Fruit fly (Drosophila melanogaster) whole organism, embryonic: Measurements from ENCODE around the gene CG33552.

Experiments
- CG10979 ChIP-seq: fragments of 200-800 bp; sonication (Bioruptor generic); optimal IDR thresholded peaks from 2 replicates; lab custom pipeline; 2018; ENCODE audit warnings: missing biosample characterization, mild to moderate bottlenecking, missing genetic modification characterization, moderate library complexity
- CG11093 ChIP-seq: fragments of 200-800 bp; sonication (Bioruptor generic); IDR thresholded peaks from 3 replicates; pipeline ENCODE4 v1.3.6; 2022; ENCODE audit warnings: missing biosample characterization, missing genetic modification characterization
- CG17612 ChIP-seq: fragments of 200-800 bp; sonication (Bioruptor generic); IDR thresholded peaks from 2 replicates; pipeline ENCODE4 v1.3.6; 2022; ENCODE audit warnings: missing biosample characterization, missing genetic modification characterization
- CG17912 ChIP-seq: fragments of 200-800 bp; sonication (Bioruptor generic); optimal IDR thresholded peaks from 2 replicates; lab custom pipeline; 2018; ENCODE audit warnings: missing biosample characterization, mild to moderate bottlenecking, missing genetic modification characterization
- CG18011 ChIP-seq: fragments of 200-800 bp; sonication (Bioruptor generic); optimal IDR thresholded peaks from 2 replicates; lab custom pipeline; 2017; ENCODE audit warnings: missing biosample characterization, missing genetic modification characterization, mild to moderate bottlenecking, moderate library complexity, missing genotype
- CG2199 ChIP-seq: fragments of 200-800 bp; sonication (Bioruptor generic); IDR thresholded peaks from 3 replicates; pipeline ENCODE4 v1.3.6; 2022; ENCODE audit warnings: missing biosample characterization, missing genetic modification characterization
- CG31441 ChIP-seq: fragments of 200-800 bp; sonication (Bioruptor generic); IDR thresholded peaks from 2 replicates; pipeline ENCODE4 v1.3.6; 2022; ENCODE audit warnings: missing biosample characterization, missing genetic modification characterization
- CG3726 ChIP-seq: fragments of 200-800 bp; sonication (Bioruptor generic); IDR thresholded peaks from 3 replicates; pipeline ENCODE4, ENCODE4 v1.3.6; 2022; ENCODE audit warnings: missing biosample characterization, missing genetic modification characterization
- CG6175 ChIP-seq: fragments of 200-800 bp; sonication (Bioruptor generic); IDR thresholded peaks from 3 replicates; pipeline ENCODE4 v1.3.6; 2022; ENCODE audit warnings: missing biosample characterization, missing genetic modification characterization
- CG8924 ChIP-seq: fragments of 200-800 bp; optimal IDR thresholded peaks from 3 replicates; lab custom pipeline; 2019; ENCODE audit warnings: missing biosample characterization, mild to moderate bottlenecking, missing genetic modification characterization, moderate library complexity
- CG8944 ChIP-seq: fragments of 200-800 bp; sonication (Bioruptor generic); optimal IDR thresholded peaks from 3 replicates; lab custom pipeline; 2016; ENCODE audit warnings: missing biosample characterization, missing genetic modification characterization
- CG9437 ChIP-seq: fragments of 200-800 bp; sonication (Bioruptor generic); optimal IDR thresholded peaks from 2 replicates; lab custom pipeline; 2018; ENCODE audit warnings: missing biosample characterization, mild to moderate bottlenecking, missing genetic modification characterization
- CG9797 ChIP-seq: fragments of 200-800 bp; sonication (Bioruptor generic); optimal IDR thresholded peaks from 3 replicates; lab custom pipeline; 2018; ENCODE audit warnings: missing biosample characterization, mild to moderate bottlenecking, missing genetic modification characterization
- CG9817 ChIP-seq: fragments of 200-800 bp; sonication (Bioruptor generic); optimal IDR thresholded peaks from 2 replicates; lab custom pipeline; 2018; ENCODE audit warnings: missing biosample characterization, mild to moderate bottlenecking, missing genetic modification characterization, moderate library complexity
- Camta ChIP-seq: fragments of 200-800 bp; sonication (Bioruptor generic); optimal IDR thresholded peaks from 2 replicates; lab custom pipeline; 2016; ENCODE audit warnings: missing biosample characterization, missing genetic modification characterization
- Deaf1 ChIP-seq: fragments of 200-800 bp; optimal IDR thresholded peaks from 3 replicates; lab custom pipeline; 2019; ENCODE audit warnings: missing biosample characterization, mild to moderate bottlenecking, missing genetic modification characterization, moderate library complexity
- Dfd ChIP-seq, 2 experiments: fragments of >200 bp; optimal IDR thresholded peaks; 2 replicates each; lab custom pipeline; 2017; ENCODE audit warnings: missing biosample characterization in 2 of 2, missing genetic modification characterization in 2 of 2
- Dp ChIP-seq: fragments of 200-800 bp; sonication (Bioruptor generic); optimal IDR thresholded peaks from 2 replicates; lab custom pipeline; 2018; ENCODE audit warnings: missing biosample characterization, mild to moderate bottlenecking, missing genetic modification characterization, moderate library complexity
- E2f2 ChIP-seq: fragments of 200-800 bp; sonication (Bioruptor generic); IDR thresholded peaks from 2 replicates; pipeline ENCODE4 v1.3.6; 2022; ENCODE audit warnings: missing biosample characterization, missing genetic modification characterization
- Gsc ChIP-seq: fragments of 200-800 bp; sonication (Bioruptor generic); IDR thresholded peaks from 2 replicates; pipeline ENCODE4 v1.3.6; 2022; ENCODE audit warnings: missing biosample characterization, missing genetic modification characterization
- HLH4C ChIP-seq: fragments of 200-800 bp; sonication (Bioruptor generic); IDR thresholded peaks from 3 replicates; pipeline ENCODE4 v1.3.6; 2022; ENCODE audit warnings: missing biosample characterization, missing genetic modification characterization; ENCODE audit not compliant: partially characterized antibody
- Hr51 ChIP-seq, 2 experiments: fragments of 200-800 bp; sonication (Bioruptor generic); optimal IDR thresholded peaks; 2 replicates in 1 of 2; 3 replicates in 1 of 2; lab custom pipeline; 2016 to 2018; ENCODE audit warnings: missing biosample characterization in 2 of 2, missing genetic modification characterization in 2 of 2, mild to moderate bottlenecking in 1 of 2, moderate library complexity in 1 of 2
- Hsf ChIP-seq: fragments of 200-800 bp; sonication (Bioruptor generic); optimal IDR thresholded peaks from 3 replicates; lab custom pipeline; 2016; ENCODE audit warnings: missing biosample characterization, missing genetic modification characterization
- Nf-YC ChIP-seq: fragments of 200-800 bp; optimal IDR thresholded peaks from 3 replicates; lab custom pipeline; 2019; ENCODE audit warnings: missing biosample characterization, mild to moderate bottlenecking, missing genetic modification characterization, moderate library complexity
- Ptx1 ChIP-seq: fragments of 200-800 bp; sonication (Bioruptor generic); IDR thresholded peaks from 2 replicates; pipeline ENCODE4 v1.3.6; 2022; ENCODE audit warnings: missing biosample characterization, missing genetic modification characterization
- Ravus ChIP-seq: fragments of 200-800 bp; sonication (Bioruptor generic); IDR thresholded peaks from 2 replicates; pipeline ENCODE4 v1.3.6; 2022; ENCODE audit warnings: missing biosample characterization, missing genetic modification characterization
- Scr ChIP-seq: fragments of 200-800 bp; sonication (Bioruptor generic); IDR thresholded peaks from 2 replicates; pipeline ENCODE4 v1.3.6; 2022; ENCODE audit warnings: missing biosample characterization, missing genetic modification characterization; ENCODE audit not compliant: partially characterized antibody
- Sry-β ChIP-seq: fragments of 200-800 bp; sonication (Bioruptor generic); optimal IDR thresholded peaks from 2 replicates; lab custom pipeline; 2018; ENCODE audit warnings: missing biosample characterization, mild to moderate bottlenecking, missing genetic modification characterization, moderate library complexity
- abd-A ChIP-seq: fragments of 200-800 bp; sonication (Bioruptor generic); optimal IDR thresholded peaks from 3 replicates; lab custom pipeline; 2019; ENCODE audit warnings: missing biosample characterization, mild to moderate bottlenecking, missing genetic modification characterization, moderate library complexity
- aop ChIP-seq: fragments of 200-800 bp; sonication (Bioruptor generic); IDR thresholded peaks from 2 replicates; pipeline ENCODE4 v1.3.6; 2022; ENCODE audit warnings: missing biosample characterization, missing genetic modification characterization
- dmrt11E ChIP-seq: fragments of 200-800 bp; sonication (Bioruptor generic); optimal IDR thresholded peaks from 3 replicates; lab custom pipeline; 2018; ENCODE audit warnings: missing biosample characterization, mild to moderate bottlenecking, missing genetic modification characterization, moderate library complexity
- dysf ChIP-seq: fragments of 200-800 bp; sonication (Bioruptor generic); IDR thresholded peaks from 3 replicates; pipeline ENCODE4 v1.3.6; 2022; ENCODE audit warnings: missing biosample characterization, missing genetic modification characterization
- fd102C ChIP-seq: fragments of 200-800 bp; sonication (Bioruptor generic); optimal IDR thresholded peaks from 2 replicates; lab custom pipeline; 2018; ENCODE audit warnings: missing biosample characterization, mild to moderate bottlenecking, missing genetic modification characterization, moderate library complexity
- fru ChIP-seq: fragments of >200 bp; optimal IDR thresholded peaks from 2 replicates; lab custom pipeline; 2017
- ftz-f1 ChIP-seq: fragments of 200-800 bp; sonication (Bioruptor generic); optimal IDR thresholded peaks from 2 replicates; lab custom pipeline; 2016; ENCODE audit warnings: missing biosample characterization, missing genetic modification characterization
- hkb ChIP-seq, 2 experiments: fragments of 200-800 bp in 1 of 2; fragments of >200 bp in 1 of 2; sonication (Bioruptor generic) in 1 of 2; IDR thresholded peaks in 1 of 2; optimal IDR thresholded peaks in 1 of 2; 2 replicates each; pipeline versions ENCODE4 v1.3.6 to Lab custom; 2017 to 2022; ENCODE audit warnings: missing biosample characterization in 1 of 2, missing genetic modification characterization in 1 of 2
- kah ChIP-seq: fragments of 200-800 bp; sonication (Bioruptor generic); optimal IDR thresholded peaks from 2 replicates; lab custom pipeline; 2018; ENCODE audit warnings: missing biosample characterization, mild to moderate bottlenecking, missing genetic modification characterization
- lab ChIP-seq: fragments of 200-800 bp; sonication (Bioruptor generic); optimal IDR thresholded peaks from 3 replicates; lab custom pipeline; 2017; ENCODE audit warnings: missing biosample characterization, missing genetic modification characterization, mild to moderate bottlenecking, moderate library complexity, missing genetic modification reagents
- lbe ChIP-seq: fragments of 200-800 bp; sonication (Bioruptor generic); optimal IDR thresholded peaks from 2 replicates; lab custom pipeline; 2016; ENCODE audit warnings: missing biosample characterization, mild to moderate bottlenecking, missing genetic modification characterization
- lov ChIP-seq, 2 experiments: fragments of 200-800 bp in 1 of 2; fragments of >200 bp in 1 of 2; sonication (Bioruptor generic) in 1 of 2; IDR thresholded peaks in 1 of 2; optimal IDR thresholded peaks in 1 of 2; 2 replicates in 1 of 2; 3 replicates in 1 of 2; pipeline versions ENCODE4 v1.3.6 to Lab custom; 2017 to 2022; ENCODE audit warnings: missing biosample characterization in 1 of 2, missing genetic modification characterization in 1 of 2
- luna ChIP-seq: fragments of 200-800 bp; sonication (Bioruptor generic); optimal IDR thresholded peaks from 2 replicates; lab custom pipeline; 2016; ENCODE audit warnings: missing biosample characterization, missing genetic modification characterization
- psq ChIP-seq: fragments of 200-800 bp; sonication (Bioruptor generic); optimal IDR thresholded peaks from 2 replicates; lab custom pipeline; 2017; ENCODE audit warnings: missing biosample characterization, missing genetic modification characterization
- pum ChIP-seq: fragments of 200-800 bp; sonication (Bioruptor generic); optimal IDR thresholded peaks from 2 replicates; lab custom pipeline; 2016; ENCODE audit warnings: missing biosample characterization, missing genetic modification characterization
- sna ChIP-seq: fragments of 200-800 bp; sonication (Bioruptor generic); IDR thresholded peaks from 2 replicates; pipeline ENCODE4 v1.3.6; 2022; ENCODE audit warnings: missing biosample characterization, missing genetic modification characterization; ENCODE audit not compliant: partially characterized antibody
- usp ChIP-seq: fragments of >200 bp; optimal IDR thresholded peaks from 2 replicates; lab custom pipeline; 2017; ENCODE audit warnings: missing biosample characterization, missing genetic modification characterization
- vvl ChIP-seq: fragments of 200-800 bp; sonication (Bioruptor generic); IDR thresholded peaks from 2 replicates; pipeline ENCODE4 v1.3.6; 2022; ENCODE audit warnings: missing biosample characterization, missing genetic modification characterization
- zen2 ChIP-seq: fragments of 200-800 bp; sonication (Bioruptor generic); IDR thresholded peaks from 3 replicates; pipeline ENCODE4 v1.3.6; 2022; ENCODE audit warnings: missing biosample characterization, missing genetic modification characterization; ENCODE audit not compliant: partially characterized antibody

CG33552 gene

DNA sequence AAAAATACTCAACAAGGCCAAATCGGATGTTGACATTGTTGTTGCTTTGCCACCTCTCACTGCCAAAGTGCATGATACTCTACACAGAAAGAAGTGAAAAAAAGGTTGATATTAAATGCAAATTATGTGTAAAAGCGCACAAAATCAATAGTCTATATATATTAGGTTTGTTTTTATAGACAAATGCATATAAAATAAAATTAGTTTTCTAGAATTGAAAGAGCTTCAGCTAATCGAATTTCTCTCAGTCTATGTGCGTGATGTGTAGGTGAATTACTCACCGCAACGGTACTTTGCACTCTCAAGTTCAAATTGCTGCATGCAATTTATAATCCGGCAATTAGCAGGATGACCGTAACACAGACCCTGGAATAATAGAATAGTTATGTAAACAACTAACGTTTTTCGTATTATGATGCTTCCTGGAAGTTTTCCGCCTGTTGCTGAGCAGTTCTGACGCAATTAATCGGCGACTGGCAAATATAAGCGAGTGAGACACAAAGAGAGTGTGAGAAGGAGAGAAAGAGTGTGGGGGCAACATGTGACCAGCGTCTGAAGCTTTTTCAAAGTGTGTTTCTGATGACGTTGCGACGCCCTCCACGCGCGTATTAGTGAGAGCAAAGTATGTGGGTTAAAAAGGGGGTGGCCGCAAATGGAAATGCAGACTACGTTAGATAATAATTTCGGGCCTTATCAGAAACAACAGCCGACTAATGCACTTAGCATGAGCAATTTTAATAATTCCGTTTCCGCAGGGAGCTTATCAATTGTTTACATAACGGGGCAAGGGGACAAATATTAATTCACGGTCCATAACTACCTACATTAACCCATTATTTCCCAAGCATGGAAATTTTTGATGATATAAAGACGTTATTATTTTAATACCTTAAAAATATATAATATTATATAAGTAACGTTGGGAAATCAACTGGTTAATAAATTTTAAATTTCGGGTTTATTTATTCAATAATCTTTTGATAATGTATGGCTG is 38.7 kb downstream of the CG33552 start (continued):
- TF ChIP-seq psq (GFP tag; lab: Kevin White, UChicago), result peak; percentile 61
- no peak for TF ChIP-seq Dp (GFP tag; lab: Kevin White, UChicago)
- TF ChIP-seq CG2199 (GFP tag; lab: Robert Waterston, UW), result peak; percentile 98
- peak; percentile 95 for TF ChIP-seq lab (GFP tag; lab: Kevin White, UChicago)
- TF ChIP-seq CG9797 (GFP tag; lab: Kevin White, UChicago), result no peak
- TF ChIP-seq CG18011 (GFP tag; lab: Kevin White, UChicago), result no peak
- no peak for TF ChIP-seq hkb (optimal IDR thresholded peaks at IDR 0.05; lab: Kevin White, UChicago)
- peak; percentile 94 for TF ChIP-seq hkb (GFP tag; IDR thresholded peaks at IDR 0.05; lab: Robert Waterston, UW)
- TF ChIP-seq Hr51 (GFP tag; optimal IDR thresholded peaks at IDR 0.05; lab: Kevin White, UChicago), result peak; percentile 77 to 94
- peak; percentile 98 for TF ChIP-seq vvl (GFP tag; lab: Robert Waterston, UW)
- 0 out of 3 replicates have a peak, but pooled peaks have one; percentile 17 for TF ChIP-seq HLH4C (GFP tag; lab: Robert Waterston, UW)
- TF ChIP-seq CG9817 (tag; lab: Kevin White, UChicago), result peak; percentile 87
- peak; percentile 88 for TF ChIP-seq CG8924 (tag; lab: Kevin White, UChicago)
- TF ChIP-seq CG3726 (GFP tag; lab: Robert Waterston, UW), result peak; percentile 94
- peak; percentile 54 for TF ChIP-seq CG17912
- TF ChIP-seq Nf-YC (tag; lab: Kevin White, UChicago), result peak; percentile 64
- no peak for TF ChIP-seq usp (GFP tag; lab: Kevin White, UChicago)
- TF ChIP-seq Ptx1, result peak; percentile 97
- TF ChIP-seq kah (GFP tag; lab: Kevin White, UChicago), result peak; percentile 78
- peak; percentile 90 for TF ChIP-seq CG10979 (tag; lab: Kevin White, UChicago)
- peak; percentile 83 for TF ChIP-seq aop (GFP tag; lab: Robert Waterston, UW)
- TF ChIP-seq Gsc (GFP tag; lab: Robert Waterston, UW), result no peak; the same call in none of the 2 replicates
- TF ChIP-seq dmrt11E (tag; lab: Kevin White, UChicago), result peak; percentile 48
- TF ChIP-seq Scr (GFP tag; lab: Robert Waterston, UW), result no peak
- peak; percentile 72 for TF ChIP-seq Camta (GFP tag; lab: Kevin White, UChicago)
- peak; percentile 30 for TF ChIP-seq Sry-β
- TF ChIP-seq ftz-f1, result no peak
- TF ChIP-seq fru (lab: Kevin White, UChicago), result no peak
- TF ChIP-seq CG8944 (GFP tag; lab: Kevin White, UChicago), result peak; percentile 52
- peak; percentile 80 for TF ChIP-seq Ravus (GFP tag; lab: Robert Waterston, UW)
- TF ChIP-seq CG11093 (GFP tag; lab: Robert Waterston, UW), result peak; percentile 93
- TF ChIP-seq E2f2 (GFP tag; lab: Robert Waterston, UW), result peak; percentile 75
- no peak for TF ChIP-seq luna (GFP tag; lab: Kevin White, UChicago)
- no peak for TF ChIP-seq abd-A (tag; lab: Kevin White, UChicago)
- TF ChIP-seq CG17612 (GFP tag; lab: Robert Waterston, UW), result peak; percentile 92
- peak; percentile 87 for TF ChIP-seq lbe (GFP tag; lab: Kevin White, UChicago)
- peak; percentile 94 for TF ChIP-seq CG31441 (GFP tag; lab: Robert Waterston, UW)
- no peak for TF ChIP-seq Dfd (GFP tag; optimal IDR thresholded peaks at IDR 0.05; lab: Kevin White, UChicago)
- no peak for TF ChIP-seq lov (optimal IDR thresholded peaks at IDR 0.05; lab: Kevin White, UChicago)
- TF ChIP-seq lov (GFP tag; IDR thresholded peaks at IDR 0.05; lab: Robert Waterston, UW), result peak; percentile 95
- TF ChIP-seq sna (GFP tag; lab: Robert Waterston, UW), result no peak
- peak; percentile 71 for TF ChIP-seq CG9437 (GFP tag; lab: Kevin White, UChicago)
- TF ChIP-seq zen2 (GFP tag; lab: Robert Waterston, UW), result no peak
- peak; percentile 87 for TF ChIP-seq pum (GFP tag; lab: Kevin White, UChicago)
- peak; percentile 96 for TF ChIP-seq dysf
- peak; percentile 85 for TF ChIP-seq Hsf (GFP tag; lab: Kevin White, UChicago)
- peak; percentile 57 for TF ChIP-seq fd102C
- peak; percentile 29 for TF ChIP-seq Deaf1 (tag; lab: Kevin White, UChicago)
- peak; percentile 85 for TF ChIP-seq CG6175 (GFP tag; lab: Robert Waterston, UW)
